Fruit fly (Drosophila melanogaster) whole organism, adult: ENCODE measurements around the gene CG34342.
A peak's percentile ranks its signal among the peaks of the same experiment; 100 is the strongest.

ENCODE experiments used
- CG11617 ChIP-seq: fragments of 200-800 bp; sonication (Bioruptor generic); optimal IDR thresholded peaks from 2 replicates; lab custom pipeline; 2017; ENCODE audit warnings: mild to moderate bottlenecking, missing biosample characterization, missing genetic modification reagents, missing genetic modification characterization
- CG12768 ChIP-seq: fragments of 200-800 bp; sonication (Bioruptor generic); optimal IDR thresholded peaks from 2 replicates; lab custom pipeline; 2017; ENCODE audit warnings: missing biosample characterization, missing genetic modification characterization, mild to moderate bottlenecking, moderate library complexity, missing genetic modification reagents
- CG14711 ChIP-seq: fragments of 200-800 bp; sonication (Bioruptor generic); optimal IDR thresholded peaks from 2 replicates; lab custom pipeline; 2018; ENCODE audit warnings: missing biosample characterization, mild to moderate bottlenecking, missing genetic modification characterization, moderate library complexity
- CG1620 ChIP-seq: fragments of 200-800 bp; sonication (Bioruptor generic); optimal IDR thresholded peaks from 2 replicates; lab custom pipeline; 2016; ENCODE audit warnings: missing biosample characterization, missing genetic modification characterization
- CG33017 ChIP-seq: fragments of 200-800 bp; sonication (Bioruptor generic); optimal IDR thresholded peaks from 2 replicates; lab custom pipeline; 2018; ENCODE audit warnings: missing biosample characterization, mild to moderate bottlenecking, missing genetic modification characterization, moderate library complexity
- CG5204 ChIP-seq: fragments of 200-800 bp; sonication (Bioruptor generic); optimal IDR thresholded peaks from 2 replicates; lab custom pipeline; 2016; ENCODE audit warnings: missing biosample characterization, missing genetic modification characterization
- CG7045 ChIP-seq: fragments of 200-800 bp; sonication (Bioruptor generic); optimal IDR thresholded peaks from 2 replicates; lab custom pipeline; 2017; ENCODE audit warnings: missing biosample characterization, mild to moderate bottlenecking, missing genetic modification characterization
- CG7101 ChIP-seq: fragments of 200-800 bp; sonication (Bioruptor generic); optimal IDR thresholded peaks from 2 replicates; lab custom pipeline; 2018; ENCODE audit warnings: missing biosample characterization, mild to moderate bottlenecking, missing genetic modification characterization, moderate library complexity
- Clk ChIP-seq: fragments of 200-800 bp; sonication (Bioruptor generic); optimal IDR thresholded peaks from 2 replicates; lab custom pipeline; 2017; ENCODE audit warnings: missing biosample characterization, missing genetic modification characterization
- Crg-1 ChIP-seq: fragments of 200-800 bp; sonication (Bioruptor generic); optimal IDR thresholded peaks from 2 replicates; lab custom pipeline; 2016; ENCODE audit warnings: missing biosample characterization, missing genetic modification characterization
- Hr96 ChIP-seq: fragments of 200-800 bp; sonication (Bioruptor generic); optimal IDR thresholded peaks from 2 replicates; lab custom pipeline; 2016; ENCODE audit warnings: missing biosample characterization, missing genetic modification characterization
- Mnt ChIP-seq: fragments of 200-800 bp; sonication (Bioruptor generic); optimal IDR thresholded peaks from 2 replicates; lab custom pipeline; 2016; ENCODE audit warnings: missing biosample characterization, mild to moderate bottlenecking, missing genetic modification characterization
- bab1 ChIP-seq: fragments of 200-800 bp; sonication (Bioruptor generic); optimal IDR thresholded peaks from 3 replicates; lab custom pipeline; 2019; ENCODE audit warnings: missing biosample characterization, mild to moderate bottlenecking, missing genetic modification characterization, moderate library complexity
- cic ChIP-seq: fragments of 200-800 bp; sonication (Bioruptor generic); optimal IDR thresholded peaks from 2 replicates; lab custom pipeline; 2017; ENCODE audit warnings: missing biosample characterization, mild to moderate bottlenecking, missing genetic modification characterization, moderate library complexity
- cnc ChIP-seq, 2 experiments: fragments of >200 bp; optimal IDR thresholded peaks; 2 replicates each; lab custom pipeline; 2017
- kay ChIP-seq: fragments of 200-800 bp; sonication (Bioruptor generic); peaks from one replicate; lab custom pipeline; 2016; ENCODE audit warnings: missing biosample characterization, missing genetic modification characterization, borderline replicate concordance
- ovo ChIP-seq: fragments of 200-800 bp; sonication (Bioruptor generic); optimal IDR thresholded peaks from 2 replicates; lab custom pipeline; 2016; ENCODE audit warnings: missing biosample characterization, missing genetic modification characterization
- pad ChIP-seq: fragments of 200-800 bp; sonication (Bioruptor generic); optimal IDR thresholded peaks from 3 replicates; lab custom pipeline; 2017; ENCODE audit warnings: missing biosample characterization, missing genetic modification characterization, mild to moderate bottlenecking, moderate library complexity, missing genetic modification reagents
- tj ChIP-seq: fragments of 200-800 bp; sonication (Bioruptor generic); optimal IDR thresholded peaks from 3 replicates; lab custom pipeline; 2017; ENCODE audit warnings: missing biosample characterization, mild to moderate bottlenecking, missing genetic modification characterization, moderate library complexity
- toe ChIP-seq: fragments of 200-800 bp; sonication (Bioruptor generic); optimal IDR thresholded peaks from 2 replicates; lab custom pipeline; 2016; ENCODE audit warnings: missing biosample characterization, missing genetic modification characterization

Gene CG34342

dm6 chr3L:5511959-5512358, 1.3 kb upstream of the CG34342 start:
- TF ChIP-seq cnc (optimal IDR thresholded peaks at IDR 0.05; lab: Kevin White, UChicago), result no peak
- TF ChIP-seq toe, result peak; percentile 65
- peak; percentile 25 for TF ChIP-seq cic (GFP tag; lab: Kevin White, UChicago)
- peak; percentile 81 for TF ChIP-seq Hr96
- TF ChIP-seq bab1 (GFP tag; lab: Kevin White, UChicago), result peak; percentile 91
- TF ChIP-seq ovo (GFP tag; lab: Kevin White, UChicago), result peak; percentile 71
- TF ChIP-seq CG14711, result peak; percentile 52
- peak; percentile 77 for TF ChIP-seq CG12768 (GFP tag; lab: Kevin White, UChicago)
- peak; percentile 75 for TF ChIP-seq Crg-1 (GFP tag; lab: Kevin White, UChicago)
- peak; percentile 89 for TF ChIP-seq CG7045 (GFP tag; lab: Kevin White, UChicago)
- peak; percentile 38 for TF ChIP-seq Mnt (GFP tag; lab: Kevin White, UChicago)
- TF ChIP-seq kay (GFP tag; lab: Kevin White, UChicago), result peak; percentile 9
- peak; percentile 69 for TF ChIP-seq CG1620
- peak; percentile 61 for TF ChIP-seq CG33017 (tag; lab: Kevin White, UChicago)
- TF ChIP-seq CG5204 (GFP tag; lab: Kevin White, UChicago), result peak; percentile 74
- peak; percentile 48 for TF ChIP-seq tj (GFP tag; lab: Kevin White, UChicago)
- TF ChIP-seq CG7101, result peak; percentile 75
- peak; percentile 66 for TF ChIP-seq pad
- TF ChIP-seq CG11617 (GFP tag; lab: Kevin White, UChicago), result peak; percentile 81
- TF ChIP-seq Clk, result peak; percentile 34

dm6 chr3L:5498858-5499257, 11.8 kb downstream of the CG34342 start, which contains the start of gene blanks:
blanks (minus strand) TSS chr3L:5498958.
- no peak for TF ChIP-seq CG14711
- TF ChIP-seq cnc (optimal IDR thresholded peaks at IDR 0.05; lab: Kevin White, UChicago), result no peak
- no peak for TF ChIP-seq Clk
- TF ChIP-seq Hr96, result no peak
- TF ChIP-seq kay (GFP tag; lab: Kevin White, UChicago), result no peak
- no peak for TF ChIP-seq pad
- no peak for TF ChIP-seq CG33017 (tag; lab: Kevin White, UChicago)
- no peak for TF ChIP-seq CG5204 (GFP tag; lab: Kevin White, UChicago)
- TF ChIP-seq CG7045 (GFP tag; lab: Kevin White, UChicago), result no peak
- TF ChIP-seq CG11617 (GFP tag; lab: Kevin White, UChicago), result no peak
- no peak for TF ChIP-seq ovo (GFP tag; lab: Kevin White, UChicago)
- no peak for TF ChIP-seq toe
- TF ChIP-seq CG1620, result no peak
- TF ChIP-seq Mnt (GFP tag; lab: Kevin White, UChicago), result no peak
- TF ChIP-seq tj (GFP tag; lab: Kevin White, UChicago), result no peak
- no peak for TF ChIP-seq Crg-1 (GFP tag; lab: Kevin White, UChicago)
- TF ChIP-seq CG7101, result no peak
- TF ChIP-seq bab1 (GFP tag; lab: Kevin White, UChicago), result no peak
- no peak for TF ChIP-seq cic (GFP tag; lab: Kevin White, UChicago)

- TF ChIP-seq Clk, result no peak
- no peak for TF ChIP-seq CG11617 (GFP tag; lab: Kevin White, UChicago)
- TF ChIP-seq kay (GFP tag; lab: Kevin White, UChicago), result no peak
- no peak for TF ChIP-seq pad
- TF ChIP-seq CG5204 (GFP tag; lab: Kevin White, UChicago), result no peak
- TF ChIP-seq tj (GFP tag; lab: Kevin White, UChicago), result no peak
- TF ChIP-seq Crg-1 (GFP tag; lab: Kevin White, UChicago), result no peak
- no peak for TF ChIP-seq Mnt (GFP tag; lab: Kevin White, UChicago)
- TF ChIP-seq cnc (optimal IDR thresholded peaks at IDR 0.05; lab: Kevin White, UChicago), result no peak
- TF ChIP-seq CG33017 (tag; lab: Kevin White, UChicago), result no peak
- no peak for TF ChIP-seq cic (GFP tag; lab: Kevin White, UChicago)
- no peak for TF ChIP-seq CG14711
- TF ChIP-seq CG7101, result no peak
- no peak for TF ChIP-seq ovo (GFP tag; lab: Kevin White, UChicago)
- no peak for TF ChIP-seq CG12768 (GFP tag; lab: Kevin White, UChicago)
- no peak for TF ChIP-seq toe
- TF ChIP-seq bab1 (GFP tag; lab: Kevin White, UChicago), result no peak
Measured at dm6 chr3L:5479490-5479889, 31.2 kb downstream of the CG34342 start, which contains the start of gene CG4835. CG4835 (plus strand) TSS chr3L:5479790.
